Fruit fly (Drosophila melanogaster) whole organism, embryonic: Measurements from ENCODE around the gene CG33640.

Experiments used
- C15 ChIP-seq: fragments of 200-800 bp; sonication (Bioruptor generic); IDR thresholded peaks from 3 replicates; pipeline ENCODE4 v1.3.6; 2022; ENCODE audit warnings: missing biosample characterization, missing genetic modification characterization
- CG10321 ChIP-seq: fragments of 200-800 bp; sonication (Bioruptor generic); IDR thresholded peaks from 2 replicates; pipeline ENCODE4 v1.3.6; 2022; ENCODE audit warnings: missing biosample characterization, missing genetic modification characterization
- CG10431 ChIP-seq: fragments of 200-800 bp; sonication (Bioruptor generic); optimal IDR thresholded peaks from 3 replicates; lab custom pipeline; 2018; ENCODE audit warnings: missing biosample characterization, mild to moderate bottlenecking, missing genetic modification characterization
- CG10979 ChIP-seq: fragments of 200-800 bp; sonication (Bioruptor generic); optimal IDR thresholded peaks from 2 replicates; lab custom pipeline; 2018; ENCODE audit warnings: missing biosample characterization, mild to moderate bottlenecking, missing genetic modification characterization, moderate library complexity
- CG11085 ChIP-seq: fragments of 200-800 bp; sonication (Bioruptor generic); IDR thresholded peaks from 2 replicates; pipeline ENCODE4 v1.3.6; 2022; ENCODE audit warnings: missing biosample characterization, missing genetic modification characterization
- CG12659 ChIP-seq: fragments of 200-800 bp; sonication (Bioruptor generic); optimal IDR thresholded peaks from 3 replicates; lab custom pipeline; 2017; ENCODE audit warnings: mild to moderate bottlenecking, missing biosample characterization, missing genetic modification reagents, missing genetic modification characterization
- CG13424 ChIP-seq: fragments of 200-800 bp; sonication (Bioruptor generic); optimal IDR thresholded peaks from 2 replicates; lab custom pipeline; 2019; ENCODE audit warnings: missing biosample characterization, mild to moderate bottlenecking, missing genetic modification characterization, moderate library complexity
- CG15269 ChIP-seq: fragments of 200-800 bp; sonication (Bioruptor generic); optimal IDR thresholded peaks from 2 replicates; lab custom pipeline; 2018; ENCODE audit warnings: missing biosample characterization, mild to moderate bottlenecking, missing genetic modification characterization, moderate library complexity
- CG15479 ChIP-seq: fragments of 200-800 bp; sonication (Bioruptor generic); optimal IDR thresholded peaks from 3 replicates; lab custom pipeline; 2019; ENCODE audit warnings: missing biosample characterization, mild to moderate bottlenecking, missing genetic modification characterization, moderate library complexity
- CG1602 ChIP-seq: fragments of 200-800 bp; sonication (Bioruptor generic); optimal IDR thresholded peaks from 3 replicates; lab custom pipeline; 2016; ENCODE audit warnings: missing biosample characterization, missing genetic modification characterization
- CG17802 ChIP-seq: fragments of 200-800 bp; sonication (Bioruptor generic); optimal IDR thresholded peaks from 2 replicates; lab custom pipeline; 2018; ENCODE audit warnings: missing biosample characterization, mild to moderate bottlenecking, missing genetic modification characterization, moderate library complexity
- CG18011 ChIP-seq: fragments of 200-800 bp; sonication (Bioruptor generic); optimal IDR thresholded peaks from 2 replicates; lab custom pipeline; 2017; ENCODE audit warnings: missing biosample characterization, missing genetic modification characterization, mild to moderate bottlenecking, moderate library complexity, missing genotype
- CG2712 ChIP-seq: fragments of 200-800 bp; optimal IDR thresholded peaks from 3 replicates; lab custom pipeline; 2019; ENCODE audit warnings: missing biosample characterization, mild to moderate bottlenecking, missing genetic modification characterization, moderate library complexity
- CG30431 ChIP-seq: fragments of 200-800 bp; sonication (Bioruptor generic); optimal IDR thresholded peaks from 2 replicates; lab custom pipeline; 2017; ENCODE audit warnings: missing biosample characterization, missing genetic modification characterization
- CG3281 ChIP-seq: fragments of 200-800 bp; sonication (Bioruptor generic); optimal IDR thresholded peaks from 3 replicates; lab custom pipeline; 2017; ENCODE audit warnings: missing biosample characterization, mild to moderate bottlenecking, missing genetic modification characterization
- CG34422 ChIP-seq: fragments of 200-800 bp; sonication (Bioruptor generic); IDR thresholded peaks from 3 replicates; pipeline ENCODE4 v1.3.6; 2022; ENCODE audit warnings: missing biosample characterization, missing genetic modification characterization
- CG6689 ChIP-seq: fragments of 200-800 bp; sonication (Bioruptor generic); IDR thresholded peaks from 2 replicates; pipeline ENCODE4 v1.3.6; 2022; ENCODE audit warnings: missing biosample characterization, missing genetic modification characterization
- CG7357 ChIP-seq: fragments of 200-800 bp; sonication (Bioruptor generic); IDR thresholded peaks from 3 replicates; pipeline ENCODE4 v1.3.6; 2022; ENCODE audit warnings: missing biosample characterization, missing genetic modification characterization
- CG7372 ChIP-seq: fragments of 200-800 bp; sonication (Bioruptor generic); IDR thresholded peaks from 2 replicates; pipeline ENCODE4 v1.3.6; 2022; ENCODE audit warnings: missing biosample characterization, missing genetic modification characterization
- CG7987 ChIP-seq: fragments of 200-800 bp; sonication (Bioruptor generic); optimal IDR thresholded peaks from 2 replicates; lab custom pipeline; 2018; ENCODE audit warnings: missing biosample characterization, mild to moderate bottlenecking, missing genetic modification characterization, moderate library complexity
- CG8388 ChIP-seq: fragments of 200-800 bp; sonication (Bioruptor generic); optimal IDR thresholded peaks from 2 replicates; lab custom pipeline; 2019; ENCODE audit warnings: missing biosample characterization, mild to moderate bottlenecking, missing genetic modification characterization, moderate library complexity
- CG8478 ChIP-seq: fragments of >200 bp; optimal IDR thresholded peaks from 2 replicates; lab custom pipeline; 2018
- CG9817 ChIP-seq: fragments of 200-800 bp; sonication (Bioruptor generic); optimal IDR thresholded peaks from 2 replicates; lab custom pipeline; 2018; ENCODE audit warnings: missing biosample characterization, mild to moderate bottlenecking, missing genetic modification characterization, moderate library complexity
- Dip3 ChIP-seq: fragments of 200-800 bp; sonication (Bioruptor generic); optimal IDR thresholded peaks from 3 replicates; lab custom pipeline; 2016; ENCODE audit warnings: missing biosample characterization, missing genetic modification characterization
- HLH54F ChIP-seq: fragments of 200-800 bp; sonication (Bioruptor generic); optimal IDR thresholded peaks from 3 replicates; lab custom pipeline; 2016; ENCODE audit warnings: missing biosample characterization, missing genetic modification characterization
- Jarid2 ChIP-seq: fragments of 200-800 bp; sonication (Bioruptor generic); optimal IDR thresholded peaks from 3 replicates; lab custom pipeline; 2017; ENCODE audit warnings: mild to moderate bottlenecking, missing biosample characterization, missing genetic modification reagents, missing genetic modification characterization
- Lhr ChIP-seq: fragments of 200-800 bp; sonication (Bioruptor generic); optimal IDR thresholded peaks from 3 replicates; lab custom pipeline; 2017; ENCODE audit warnings: mild to moderate bottlenecking, missing biosample characterization, missing genetic modification reagents, missing genetic modification characterization
- MBD-R2 ChIP-seq: fragments of 200-800 bp; sonication (Bioruptor generic); IDR thresholded peaks from 2 replicates; pipeline ENCODE4 v1.3.6; 2022; ENCODE audit warnings: missing biosample characterization, missing genetic modification characterization
- Mes4 ChIP-seq: fragments of 200-800 bp; sonication (Bioruptor generic); optimal IDR thresholded peaks from 2 replicates; lab custom pipeline; 2016; ENCODE audit warnings: missing biosample characterization, missing genetic modification characterization
- NC2α ChIP-seq: fragments of 200-800 bp; sonication (Bioruptor generic); optimal IDR thresholded peaks from 2 replicates; lab custom pipeline; 2016; ENCODE audit warnings: missing biosample characterization, missing genetic modification characterization
- Nf-YB ChIP-seq: fragments of 200-800 bp; sonication (Bioruptor generic); optimal IDR thresholded peaks from 3 replicates; lab custom pipeline; 2019; ENCODE audit warnings: missing biosample characterization, mild to moderate bottlenecking, missing genetic modification characterization, moderate library complexity
- Ptx1 ChIP-seq: fragments of 200-800 bp; sonication (Bioruptor generic); IDR thresholded peaks from 2 replicates; pipeline ENCODE4 v1.3.6; 2022; ENCODE audit warnings: missing biosample characterization, missing genetic modification characterization
- cad ChIP-seq: fragments of >200 bp; optimal IDR thresholded peaks from 2 replicates; lab custom pipeline; 2017; ENCODE audit warnings: missing biosample characterization, missing genetic modification characterization
- eve ChIP-seq, 2 experiments: fragments of >200 bp; optimal IDR thresholded peaks; 2 replicates each; lab custom pipeline; 2017; ENCODE audit warnings: missing biosample characterization in 2 of 2, missing genetic modification characterization in 2 of 2
- gcm ChIP-seq: fragments of 200-800 bp; sonication (Bioruptor generic); optimal IDR thresholded peaks from 2 replicates; lab custom pipeline; 2019; ENCODE audit warnings: missing biosample characterization, mild to moderate bottlenecking, missing genetic modification characterization, moderate library complexity
- gcm2 ChIP-seq: fragments of 200-800 bp; sonication (Bioruptor generic); optimal IDR thresholded peaks from 2 replicates; lab custom pipeline; 2016; ENCODE audit warnings: missing biosample characterization, missing genetic modification characterization
- gfzf ChIP-seq: fragments of 200-800 bp; sonication (Bioruptor generic); optimal IDR thresholded peaks from 2 replicates; lab custom pipeline; 2016; ENCODE audit warnings: missing biosample characterization, mild to moderate bottlenecking, missing genetic modification characterization, moderate library complexity
- grn ChIP-seq: fragments of 200-800 bp; sonication (Bioruptor generic); optimal IDR thresholded peaks from 3 replicates; lab custom pipeline; 2017; ENCODE audit warnings: missing biosample characterization, missing genetic modification characterization
- insv ChIP-seq, 2 experiments: fragments of 200-800 bp; sonication (Bioruptor generic); optimal IDR thresholded peaks; 3 replicates each; lab custom pipeline; 2016 to 2018; ENCODE audit warnings: missing biosample characterization in 2 of 2, missing genetic modification characterization in 2 of 2
- jing ChIP-seq: fragments of 200-800 bp; sonication (Bioruptor generic); optimal IDR thresholded peaks from 2 replicates; lab custom pipeline; 2018; ENCODE audit warnings: missing biosample characterization, mild to moderate bottlenecking, missing genetic modification characterization
- ken ChIP-seq: fragments of 200-800 bp; sonication (Bioruptor generic); IDR thresholded peaks from 3 replicates; pipeline ENCODE4 v1.3.6; 2022; ENCODE audit warnings: missing biosample characterization, missing genetic modification characterization
- knrl ChIP-seq: fragments of 200-800 bp; sonication (Bioruptor generic); IDR thresholded peaks from 3 replicates; pipeline ENCODE4 v1.3.6; 2022; ENCODE audit warnings: missing biosample characterization, missing genetic modification characterization; ENCODE audit not compliant: partially characterized antibody
- otp ChIP-seq: fragments of 200-800 bp; sonication (Bioruptor generic); IDR thresholded peaks from 3 replicates; pipeline ENCODE4, ENCODE4 v1.3.6; 2022; ENCODE audit warnings: missing biosample characterization, missing genetic modification characterization
- pho ChIP-seq: fragments of 200-800 bp; sonication (Bioruptor generic); optimal IDR thresholded peaks from 2 replicates; lab custom pipeline; 2016; ENCODE audit warnings: missing biosample characterization, missing genetic modification characterization
- ro ChIP-seq: fragments of 200-800 bp; sonication (Bioruptor generic); IDR thresholded peaks from 2 replicates; pipeline ENCODE4 v1.3.6; 2022; ENCODE audit warnings: missing biosample characterization, missing genetic modification characterization
- row ChIP-seq: fragments of 200-800 bp; sonication (Bioruptor generic); IDR thresholded peaks from 3 replicates; pipeline ENCODE4 v1.3.6; 2022; ENCODE audit warnings: missing biosample characterization, missing genetic modification characterization
- schlank ChIP-seq: fragments of 200-800 bp; sonication (Bioruptor generic); optimal IDR thresholded peaks from 2 replicates; lab custom pipeline; 2018; ENCODE audit warnings: missing biosample characterization, mild to moderate bottlenecking, missing genetic modification characterization
- stc ChIP-seq: fragments of 200-800 bp; sonication (Bioruptor generic); IDR thresholded peaks from 2 replicates; pipeline ENCODE4 v1.3.6; 2022; ENCODE audit warnings: missing biosample characterization, missing genetic modification characterization
- wdn ChIP-seq: fragments of 200-800 bp; sonication (Bioruptor generic); IDR thresholded peaks from 2 replicates; pipeline ENCODE4 v1.3.6; 2022; ENCODE audit warnings: missing biosample characterization, missing genetic modification characterization

The CG33640 gene

dm6 chr2L:13547738-13548726 is 20.4 kb downstream of the CG33640 start (continued):
- TF ChIP-seq gcm2 (GFP tag; lab: Kevin White, UChicago) (no peak), schlank (tag; lab: Kevin White, UChicago) (no peak), stc (GFP tag; lab: Robert Waterston, UW) (no peak), MBD-R2 (GFP tag; lab: Robert Waterston, UW) (no peak), knrl (peak; percentile 37; the same call in 2 of the 3 replicates), CG10979 (tag; lab: Kevin White, UChicago) (peak; percentile 65), CG6689 (GFP tag; lab: Robert Waterston, UW) (peak; percentile 34; the same call in 1 of the 2 replicates), CG15269 (tag; lab: Kevin White, UChicago) (peak; percentile 53), CG10431 (GFP tag; lab: Kevin White, UChicago) (no peak), CG11085 (GFP tag; lab: Robert Waterston, UW) (no peak), CG10321 (peak; percentile 58), otp (no peak), gfzf (GFP tag; lab: Kevin White, UChicago) (no peak), CG18011 (no peak), NC2α (no peak), pho (GFP tag; lab: Kevin White, UChicago) (peak; percentile 62), Lhr (GFP tag; lab: Kevin White, UChicago) (no peak), CG30431 (peak; percentile 41), CG17802 (tag; lab: Kevin White, UChicago) (no peak), CG7372 (GFP tag; lab: Robert Waterston, UW) (no peak; the same call in 1 of the 2 replicates), wdn (no peak), CG2712 (tag; lab: Kevin White, UChicago) (peak; percentile 63), ken (GFP tag; lab: Robert Waterston, UW) (no peak; the same call in 2 of the 3 replicates), C15 (GFP tag; lab: Robert Waterston, UW) (no peak), grn (GFP tag; lab: Kevin White, UChicago) (no peak), jing (GFP tag; lab: Kevin White, UChicago) (peak; percentile 15), row (peak; percentile 73), CG8478 (lab: Kevin White, UChicago) (no peak), CG9817 (peak; percentile 33), eve (GFP tag; optimal IDR thresholded peaks at IDR 0.05; lab: Kevin White, UChicago) (no peak), Dip3 (GFP tag; lab: Kevin White, UChicago) (peak; percentile 33), CG12659 (GFP tag; lab: Kevin White, UChicago) (peak; percentile 10), ro (no peak), insv (GFP tag; optimal IDR thresholded peaks at IDR 0.05; lab: Kevin White, UChicago) (no peak), CG15479 (GFP tag; lab: Kevin White, UChicago) (no peak), CG7987 (GFP tag; lab: Kevin White, UChicago) (no peak), CG3281 (GFP tag; lab: Kevin White, UChicago) (peak; percentile 51), CG8388 (GFP tag; lab: Kevin White, UChicago) (peak; percentile 11), HLH54F (peak; percentile 41), Ptx1 (GFP tag; lab: Robert Waterston, UW) (peak; percentile 28), Jarid2 (no peak), CG13424 (tag; lab: Kevin White, UChicago) (peak; percentile 32), CG7357 (GFP tag; lab: Robert Waterston, UW) (no peak), gcm (GFP tag; lab: Kevin White, UChicago) (no peak), CG34422 (GFP tag; lab: Robert Waterston, UW) (peak; percentile 21; the same call in 1 of the 3 replicates), CG1602 (GFP tag; lab: Kevin White, UChicago) (peak; percentile 38), Mes4 (GFP tag; lab: Kevin White, UChicago) (no peak), cad (GFP tag; lab: Kevin White, UChicago) (peak; percentile 13), Nf-YB (GFP tag; lab: Kevin White, UChicago) (no peak)
